Worm (Caenorhabditis elegans) whole organism, L4 larva: ENCODE results near the gene bgnt-1.5.
A peak's percentile ranks its signal among the peaks of the same experiment; 100 is the strongest.

ENCODE experiments used
- D1046.2 ChIP-seq: fragments of 200-800 bp; sonication (Bioruptor generic); IDR thresholded peaks from 2 replicates; pipeline ENCODE4 v1.3.6; 2022; ENCODE audit warnings: missing genetic modification characterization, missing compliant biosample characterization
- F44E2.7 ChIP-seq: fragments of 200-800 bp; sonication (Bioruptor generic); IDR thresholded peaks from 2 replicates; pipeline ENCODE4 v2.1.2; 2022; ENCODE audit warnings: missing genetic modification characterization, missing compliant biosample characterization
- T20F7.1 ChIP-seq: fragments of 200-800 bp; sonication (Bioruptor generic); optimal IDR thresholded peaks from 2 replicates; lab custom pipeline; 2018; ENCODE audit warnings: mild to moderate bottlenecking, missing genetic modification characterization, missing compliant biosample characterization
- Y75B8A.6 ChIP-seq: fragments of 200-800 bp; sonication (Bioruptor generic); IDR thresholded peaks from 2 replicates; pipeline ENCODE4 v1.3.6; 2022; ENCODE audit warnings: missing genetic modification reagents, missing genetic modification characterization, missing compliant biosample characterization
- aha-1 ChIP-seq: fragments of 150-350 bp; peaks from one replicate; lab custom pipeline; 2014; ENCODE audit warnings: missing biosample characterization, missing genetic modification characterization
- aly-2 ChIP-seq: sonication (generic microtip); optimal IDR thresholded peaks from 2 replicates; lab custom pipeline; 2018; ENCODE audit warnings: missing biosample characterization, missing genetic modification characterization
- ama-1 ChIP-seq: fragments of 150-350 bp; optimal IDR thresholded peaks from 2 replicates; lab custom pipeline; 2014; ENCODE audit warnings: inconsistent platforms, mixed read lengths
- ceh-28 ChIP-seq: fragments of 150-350 bp; optimal IDR thresholded peaks from 2 replicates; lab custom pipeline; 2014; ENCODE audit warnings: missing biosample characterization, missing genetic modification reagents, missing genetic modification characterization
- ceh-44 ChIP-seq: fragments of 200-800 bp; sonication (Bioruptor generic); IDR thresholded peaks from 2 replicates; pipeline ENCODE4 v1.3.6; 2022; ENCODE audit warnings: missing genetic modification reagents, missing genetic modification characterization, missing compliant biosample characterization
- ces-1 ChIP-seq: fragments of 150-350 bp; sonication (generic microtip); optimal IDR thresholded peaks from 4 replicates; lab custom pipeline; 2014; ENCODE audit warnings: missing biosample characterization, missing genetic modification reagents, missing genetic modification characterization
- ctbp-1 ChIP-seq: fragments of 200-800 bp; sonication (Bioruptor generic); IDR thresholded peaks from 2 replicates; pipeline ENCODE4 v1.3.6; 2022; ENCODE audit warnings: missing genetic modification reagents, missing genetic modification characterization, missing compliant biosample characterization
- daf-16 ChIP-seq, 3 experiments: sonication (generic microtip); optimal IDR thresholded peaks; 2 replicates each; lab custom pipeline; 2016 to 2017; ENCODE audit warnings: missing genetic modification characterization in 3 of 3, missing genetic modification reagents in 3 of 3, mild to moderate bottlenecking in 2 of 3, missing compliant biosample characterization in 2 of 3, missing biosample characterization in 1 of 3, moderate library complexity in 1 of 3
- dmd-6 ChIP-seq: fragments of 200-800 bp; sonication (Bioruptor generic); IDR thresholded peaks from 2 replicates; pipeline ENCODE4 v1.3.6; 2022; ENCODE audit warnings: missing genetic modification reagents, missing genetic modification characterization, missing compliant biosample characterization
- dmd-8 ChIP-seq: fragments of 200-800 bp; sonication (Bioruptor generic); IDR thresholded peaks from 2 replicates; pipeline ENCODE4 v1.3.6; 2022; ENCODE audit warnings: missing genetic modification characterization, missing compliant biosample characterization
- dmd-9 ChIP-seq: fragments of 200-800 bp; sonication (Bioruptor generic); IDR thresholded peaks from 2 replicates; pipeline ENCODE4 v1.3.6; 2022; ENCODE audit warnings: missing genetic modification reagents, missing genetic modification characterization, missing compliant biosample characterization
- dve-1 ChIP-seq: sonication (generic microtip); optimal IDR thresholded peaks from 2 replicates; lab custom pipeline; 2017; ENCODE audit warnings: antibody characterized with exemption, mild to moderate bottlenecking, missing genetic modification characterization, missing compliant biosample characterization; ENCODE audit not compliant: insufficient read depth
- fkh-10 ChIP-seq: fragments of 150-350 bp; optimal IDR thresholded peaks from 2 replicates; lab custom pipeline; 2014; ENCODE audit warnings: missing biosample characterization, missing genetic modification reagents, missing genetic modification characterization
- fos-1 ChIP-seq: fragments of 150-350 bp; optimal IDR thresholded peaks from 2 replicates; lab custom pipeline; 2014; ENCODE audit warnings: missing biosample characterization, missing genetic modification characterization
- hlh-11 ChIP-seq: fragments of 200-800 bp; sonication (Bioruptor generic); optimal IDR thresholded peaks from 2 replicates; lab custom pipeline; 2018; ENCODE audit warnings: mild to moderate bottlenecking, missing genetic modification characterization, missing compliant biosample characterization
- hlh-30 ChIP-seq: sonication (generic microtip); optimal IDR thresholded peaks from 2 replicates; lab custom pipeline; 2017; ENCODE audit warnings: antibody characterized with exemption, mild to moderate bottlenecking, missing genetic modification characterization, missing compliant biosample characterization; ENCODE audit not compliant: insufficient read depth
- lim-7 ChIP-seq: fragments of 200-800 bp; sonication (Bioruptor generic); IDR thresholded peaks from 2 replicates; pipeline ENCODE4 v1.3.6; 2022; ENCODE audit warnings: missing genetic modification characterization, missing compliant biosample characterization
- lin-1 ChIP-seq: fragments of 200-800 bp; sonication (Bioruptor generic); IDR thresholded peaks from 2 replicates; pipeline ENCODE4 v1.3.6; 2022; ENCODE audit warnings: missing genetic modification reagents, missing genetic modification characterization, missing compliant biosample characterization
- lin-15B ChIP-seq: fragments of 150-350 bp; sonication (generic microtip); optimal IDR thresholded peaks from 3 replicates; lab custom pipeline; 2014; ENCODE audit warnings: missing biosample characterization, missing genetic modification characterization
- lin-39 ChIP-seq: fragments of 150-350 bp; optimal IDR thresholded peaks from 2 replicates; lab custom pipeline; 2014; ENCODE audit warnings: missing biosample characterization, missing genetic modification reagents, missing genetic modification characterization
- madf-9 ChIP-seq: fragments of 200-800 bp; sonication (Bioruptor generic); conservative IDR thresholded peaks from 2 replicates; pipeline ENCODE4 v1.3.6; 2022; ENCODE audit warnings: missing genetic modification reagents, missing genetic modification characterization, missing compliant biosample characterization
- mes-2 ChIP-seq: sonication (generic microtip); optimal IDR thresholded peaks from 2 replicates; lab custom pipeline; 2016; ENCODE audit warnings: missing genotype, mild to moderate bottlenecking, missing genetic modification characterization, missing compliant biosample characterization; ENCODE audit not compliant: poor library complexity, severe bottlenecking
- nhr-28 ChIP-seq: fragments of 150-350 bp; optimal IDR thresholded peaks from 2 replicates; lab custom pipeline; 2014; ENCODE audit warnings: missing biosample characterization, missing genetic modification characterization
- nhr-42 ChIP-seq: fragments of 200-800 bp; sonication (Bioruptor generic); IDR thresholded peaks from 2 replicates; pipeline ENCODE4 v1.3.6; 2022; ENCODE audit warnings: missing genetic modification characterization, missing compliant biosample characterization
- nhr-76 ChIP-seq: fragments of 150-350 bp; optimal IDR thresholded peaks from 2 replicates; lab custom pipeline; 2014; ENCODE audit warnings: missing biosample characterization, missing genetic modification characterization
- set-16 ChIP-seq: fragments of 200-800 bp; sonication (Bioruptor generic); IDR thresholded peaks from 2 replicates; pipeline ENCODE4 v1.3.6; 2022; ENCODE audit warnings: missing genetic modification reagents, missing genetic modification characterization, missing compliant biosample characterization
- skn-1 ChIP-seq: fragments of 150-350 bp; optimal IDR thresholded peaks from 2 replicates; lab custom pipeline; 2014; ENCODE audit warnings: missing biosample characterization, missing genetic modification characterization
- snpc-1.2 ChIP-seq: fragments of 200-800 bp; sonication (Bioruptor generic); IDR thresholded peaks from 2 replicates; pipeline ENCODE4 v1.3.6; 2022; ENCODE audit warnings: missing genetic modification reagents, missing genetic modification characterization, missing compliant biosample characterization
- unc-62 ChIP-seq, 3 experiments: fragments of 150-350 bp in 1 of 3; sonication (generic microtip); optimal IDR thresholded peaks in 2 of 3; peaks in 1 of 3; 1 replicate in 1 of 3; 2 replicates in 2 of 3; lab custom pipeline; 2014 to 2017; ENCODE audit warnings: missing biosample characterization in 3 of 3, missing genetic modification characterization in 3 of 3, missing genetic modification reagents in 3 of 3, missing genotype in 1 of 3
- vab-7 ChIP-seq: fragments of 200-800 bp; sonication (Bioruptor generic); IDR thresholded peaks from 2 replicates; pipeline ENCODE4 v1.3.6; 2022; ENCODE audit warnings: missing genetic modification reagents, missing genetic modification characterization, missing compliant biosample characterization
- zfp-2 ChIP-seq: sonication (generic microtip); optimal IDR thresholded peaks from 2 replicates; lab custom pipeline; 2016; ENCODE audit warnings: mild to moderate bottlenecking, missing genetic modification characterization, missing compliant biosample characterization
- zfp-3 ChIP-seq: fragments of 200-800 bp; sonication (Bioruptor generic); conservative IDR thresholded peaks from 2 replicates; pipeline ENCODE4 v1.3.6; 2022; ENCODE audit warnings: missing genetic modification reagents, missing genetic modification characterization, missing compliant biosample characterization
- zip-11 ChIP-seq: fragments of 200-800 bp; sonication (Bioruptor generic); IDR thresholded peaks from 2 replicates; pipeline ENCODE4 v1.3.6; 2022; ENCODE audit warnings: missing genetic modification characterization, missing compliant biosample characterization

Gene bgnt-1.5

ce11 chrX:13246668-13247358 lies 14.7 kb upstream of the bgnt-1.5 start (continued):
- TF ChIP-seq D1046.2 (GFP tag; lab: Robert Waterston, UW): no peak
- TF ChIP-seq fos-1 (tag; lab: Kevin White, UChicago): no peak
- no peak for TF ChIP-seq F44E2.7
- TF ChIP-seq aha-1: no peak
- no peak for TF ChIP-seq mes-2 (tag; lab: Kevin White, UChicago)
- no peak for TF ChIP-seq Y75B8A.6
- TF ChIP-seq lim-7: no peak
- no peak for TF ChIP-seq nhr-76 (tag; lab: Kevin White, UChicago)
- peak; percentile 67 for TF ChIP-seq dve-1 (tag; lab: Kevin White, UChicago)
- TF ChIP-seq nhr-28 (tag; lab: Kevin White, UChicago): peak; percentile 82
- TF ChIP-seq zfp-3: no peak
- no peak for TF ChIP-seq madf-9 (GFP tag; lab: Robert Waterston, UW)
- peak; percentile 29 for TF ChIP-seq T20F7.1 (GFP tag; lab: Kevin White, UChicago)
- no peak for TF ChIP-seq lin-15B (tag; lab: Kevin White, UChicago)
- TF ChIP-seq lin-1 (GFP tag; lab: Robert Waterston, UW): no peak
- TF ChIP-seq unc-62 (GFP tag; optimal IDR thresholded peaks at IDR 0.05 in 1 of 2; lab: Kevin White, UChicago): peak in 1 of 2 experiments; percentile 3
- no peak for TF ChIP-seq unc-62 (tag; optimal IDR thresholded peaks at IDR 0.05; lab: Kevin White, UChicago)
- TF ChIP-seq skn-1: no peak
- no peak for TF ChIP-seq dmd-9 (GFP tag; lab: Robert Waterston, UW)
- TF ChIP-seq ctbp-1 (GFP tag; lab: Robert Waterston, UW): no peak
- no peak for TF ChIP-seq lin-39 (tag; lab: Kevin White, UChicago)
- TF ChIP-seq dmd-6 (GFP tag; lab: Robert Waterston, UW): peak; percentile 52
- peak; percentile 85 for TF ChIP-seq ces-1 (GFP tag; lab: Kevin White, UChicago)
- TF ChIP-seq hlh-30 (tag; lab: Kevin White, UChicago): peak; percentile 71

ce11 chrX:13245090-13245489 lies 12.9 kb upstream of the bgnt-1.5 start, which contains the start of gene hpl-1:
TSS of gene hpl-1 (plus strand) at chrX:13245390.
- TF ChIP-seq T20F7.1 (GFP tag; lab: Kevin White, UChicago) (no peak), fkh-10 (GFP tag; lab: Kevin White, UChicago) (no peak), aly-2 (tag; lab: Kevin White, UChicago) (no peak), aha-1 (no peak), ama-1 (lab: Kevin White, UChicago) (no peak), fos-1 (tag; lab: Kevin White, UChicago) (no peak), vab-7 (no peak), snpc-1.2 (GFP tag; lab: Robert Waterston, UW) (no peak), ceh-28 (tag; lab: Kevin White, UChicago) (no peak), daf-16 (GFP tag; optimal IDR thresholded peaks at IDR 0.05; lab: Kevin White, UChicago) (no peak), daf-16 (tag; optimal IDR thresholded peaks at IDR 0.05; lab: Kevin White, UChicago) (no peak), zfp-2 (no peak), dmd-6 (GFP tag; lab: Robert Waterston, UW) (no peak), nhr-42 (no peak), ceh-44 (GFP tag; lab: Robert Waterston, UW) (no peak)

- TF ChIP-seq hlh-11 (tag; lab: Kevin White, UChicago): no peak
- no peak for TF ChIP-seq mes-2 (tag; lab: Kevin White, UChicago)
- TF ChIP-seq zip-11 (GFP tag; lab: Robert Waterston, UW): no peak
- TF ChIP-seq set-16 (GFP tag; lab: Robert Waterston, UW): no peak
- TF ChIP-seq lin-15B (tag; lab: Kevin White, UChicago): no peak
- TF ChIP-seq dmd-8 (GFP tag; lab: Robert Waterston, UW): no peak
These were observed 10.1 kb upstream of the bgnt-1.5 start, which contains the start of gene K08H2.5 for ce11 chrX:13242231-13242630. TSS of gene K08H2.5 (minus strand) at chrX:13242331.
